Comparison of ENCODE assay signal across 5 fruit fly cellular contexts in genomic region chrX:13283940-13284547, dm6.
TF ChIP-seq lines count a peak whose summit lies in the region.

No protein-coding gene starts in this region.

- TF ChIP-seq CTCF in whole organism, embryonic (GFP tag; optimal IDR thresholded peaks at IDR 0.05; lab: Kevin White, UChicago): no peak

TF ChIP-seq in whole organism, adult, 20 proteins besides CTCF, POLR2A, EP300 and RAD21:
- TF ChIP-seq Hr96 (GFP tag; optimal IDR thresholded peaks at IDR 0.05; lab: Kevin White, UChicago): no peak
- peak; percentile 79 for TF ChIP-seq pad (GFP tag; optimal IDR thresholded peaks at IDR 0.05; lab: Kevin White, UChicago)
- no peak for TF ChIP-seq ovo (GFP tag; optimal IDR thresholded peaks at IDR 0.05; lab: Kevin White, UChicago)

TF ChIP-seq in whole organism, embryonic, 481 proteins besides CTCF, POLR2A, EP300 and RAD21 (continues in another document):
- TF ChIP-seq kah (GFP tag; optimal IDR thresholded peaks at IDR 0.05; lab: Kevin White, UChicago) (no peak), seq (GFP tag; IDR thresholded peaks at IDR 0.05; lab: Robert Waterston, UW) (no peak), CG2120 (GFP tag; optimal IDR thresholded peaks at IDR 0.05; lab: Kevin White, UChicago) (peak; percentile 32), CG12236 (GFP tag; optimal IDR thresholded peaks at IDR 0.05; lab: Kevin White, UChicago) (no peak), slbo (GFP tag; IDR thresholded peaks at IDR 0.05; lab: Robert Waterston, UW) (peak; percentile 27; the same call in 1 of the 2 replicates), CG3407 (GFP tag; optimal IDR thresholded peaks at IDR 0.05; lab: Kevin White, UChicago) (no peak), HmgZ (tag; optimal IDR thresholded peaks at IDR 0.05; lab: Kevin White, UChicago) (no peak), Scr (GFP tag; IDR thresholded peaks at IDR 0.05; lab: Robert Waterston, UW; ENCODE audit: partially characterized antibody) (no peak), CG30403 (GFP tag; optimal IDR thresholded peaks at IDR 0.05; lab: Kevin White, UChicago) (peak; percentile 14), sd (tag; optimal IDR thresholded peaks at IDR 0.05; lab: Kevin White, UChicago) (peak; percentile 35), CG11560 (tag; IDR thresholded peaks at IDR 0.05; lab: Robert Waterston, UW) (no peak), CG12659 (GFP tag; optimal IDR thresholded peaks at IDR 0.05; lab: Kevin White, UChicago) (no peak), CG17829 (tag; optimal IDR thresholded peaks at IDR 0.05; lab: Kevin White, UChicago) (no peak), ewg (GFP tag; optimal IDR thresholded peaks at IDR 0.05; lab: Kevin White, UChicago) (no peak), repo (GFP tag; optimal IDR thresholded peaks at IDR 0.05; lab: Kevin White, UChicago) (no peak), CG12104 (GFP tag; optimal IDR thresholded peaks at IDR 0.05; lab: Kevin White, UChicago) (no peak), CG15601 (tag; optimal IDR thresholded peaks at IDR 0.05; lab: Kevin White, UChicago) (no peak), btn (GFP tag; optimal IDR thresholded peaks at IDR 0.05; lab: Kevin White, UChicago) (no peak), CG11696 (GFP tag; IDR thresholded peaks at IDR 0.05; lab: Robert Waterston, UW) (no peak), CG11456 (GFP tag; IDR thresholded peaks at IDR 0.05; lab: Robert Waterston, UW) (no peak), row (GFP tag; IDR thresholded peaks at IDR 0.05; lab: Robert Waterston, UW) (peak; percentile 35; the same call in 1 of the 3 replicates), corto (GFP tag; optimal IDR thresholded peaks at IDR 0.05; lab: Kevin White, UChicago) (peak; percentile 27), gcm2 (GFP tag; optimal IDR thresholded peaks at IDR 0.05; lab: Kevin White, UChicago) (no peak)

TF ChIP-seq in whole organism, prepupa, 60 proteins besides CTCF, POLR2A, EP300 and RAD21 (continues in another document):
- peak; percentile 42 for TF ChIP-seq pdm3 (GFP tag; optimal IDR thresholded peaks at IDR 0.05; lab: Kevin White, UChicago)
- no peak for TF ChIP-seq CG10669 (GFP tag; optimal IDR thresholded peaks at IDR 0.05; lab: Kevin White, UChicago)
- no peak for TF ChIP-seq Hr4 (GFP tag; optimal IDR thresholded peaks at IDR 0.05; lab: Kevin White, UChicago)
- no peak for TF ChIP-seq CG8119 (GFP tag; IDR thresholded peaks at IDR 0.05; lab: Robert Waterston, UW)
- TF ChIP-seq CG8632 (GFP tag; optimal IDR thresholded peaks at IDR 0.05; lab: Kevin White, UChicago): no peak
- no peak for TF ChIP-seq spab (GFP tag; optimal IDR thresholded peaks at IDR 0.05; lab: Kevin White, UChicago)
- TF ChIP-seq Hr38 (GFP tag; optimal IDR thresholded peaks at IDR 0.05; lab: Kevin White, UChicago): no peak
- TF ChIP-seq Hr39 (GFP tag; optimal IDR thresholded peaks at IDR 0.05; lab: Kevin White, UChicago): peak; percentile 17
- TF ChIP-seq CG11902 (GFP tag; optimal IDR thresholded peaks at IDR 0.05; lab: Kevin White, UChicago): no peak
- TF ChIP-seq CG31627 (GFP tag; optimal IDR thresholded peaks at IDR 0.05; lab: Kevin White, UChicago): peak; percentile 15
- TF ChIP-seq net (GFP tag; optimal IDR thresholded peaks at IDR 0.05; lab: Kevin White, UChicago): no peak
- no peak for TF ChIP-seq CG1621 (tag; optimal IDR thresholded peaks at IDR 0.05; lab: Kevin White, UChicago)
- no peak for TF ChIP-seq CG4318 (GFP tag; optimal IDR thresholded peaks at IDR 0.05; lab: Kevin White, UChicago)
- TF ChIP-seq Eip78C (GFP tag; lab: Kevin White, UChicago): peak; percentile 70
- no peak for TF ChIP-seq Eip75B (GFP tag; optimal IDR thresholded peaks at IDR 0.05; lab: Kevin White, UChicago)
- TF ChIP-seq Sox102F (GFP tag; optimal IDR thresholded peaks at IDR 0.05; lab: Kevin White, UChicago): peak; percentile 20
- peak; percentile 31 for TF ChIP-seq svp (GFP tag; lab: Kevin White, UChicago)
- peak; percentile 2 for TF ChIP-seq fd59A (GFP tag; optimal IDR thresholded peaks at IDR 0.05; lab: Kevin White, UChicago)
- TF ChIP-seq Smox (GFP tag; optimal IDR thresholded peaks at IDR 0.05; lab: Kevin White, UChicago): peak; percentile 43
- TF ChIP-seq CG34406 (GFP tag; optimal IDR thresholded peaks at IDR 0.05; lab: Kevin White, UChicago): no peak
- peak; percentile 11 for TF ChIP-seq Sox14 (GFP tag; optimal IDR thresholded peaks at IDR 0.05; lab: Kevin White, UChicago)
- no peak for TF ChIP-seq CG3919 (GFP tag; optimal IDR thresholded peaks at IDR 0.05; lab: Kevin White, UChicago)
- no peak for TF ChIP-seq salr (GFP tag; optimal IDR thresholded peaks at IDR 0.05; lab: Kevin White, UChicago)
- no peak for TF ChIP-seq CG15336 (GFP tag; IDR thresholded peaks at IDR 0.05; lab: Robert Waterston, UW)

TF ChIP-seq in whole organism, pupa, 21 proteins besides CTCF, POLR2A, EP300 and RAD21:
- TF ChIP-seq CG17806 (tag; optimal IDR thresholded peaks at IDR 0.05; lab: Kevin White, UChicago): no peak
- no peak for TF ChIP-seq CG9948 (tag; optimal IDR thresholded peaks at IDR 0.05; lab: Kevin White, UChicago)
- no peak for TF ChIP-seq rn (GFP tag; IDR thresholded peaks at IDR 0.05; lab: Robert Waterston, UW)
- TF ChIP-seq CG15710 (tag; optimal IDR thresholded peaks at IDR 0.05; lab: Kevin White, UChicago): peak; percentile 38
- TF ChIP-seq D1 (tag; optimal IDR thresholded peaks at IDR 0.05; lab: Kevin White, UChicago): peak; percentile 3
- TF ChIP-seq EcR (GFP tag; optimal IDR thresholded peaks at IDR 0.05; lab: Kevin White, UChicago): peak; percentile 39

TF ChIP-seq in whole organism, wandering third instar larva, 38 proteins besides CTCF, POLR2A, EP300 and RAD21:
- TF ChIP-seq Myc (optimal IDR thresholded peaks at IDR 0.05; lab: Kevin White, UChicago): no peak
- no peak for TF ChIP-seq foxo (GFP tag; optimal IDR thresholded peaks at IDR 0.05; lab: Kevin White, UChicago)
- no peak for TF ChIP-seq GATAd (GFP tag; optimal IDR thresholded peaks at IDR 0.05; lab: Kevin White, UChicago)
- TF ChIP-seq jim (GFP tag; optimal IDR thresholded peaks at IDR 0.05; lab: Kevin White, UChicago): no peak
- TF ChIP-seq fru (GFP tag; optimal IDR thresholded peaks at IDR 0.05; lab: Kevin White, UChicago): no peak
- no peak for TF ChIP-seq Vsx2 (GFP tag; optimal IDR thresholded peaks at IDR 0.05; lab: Kevin White, UChicago; ENCODE audit: partially characterized antibody)
- no peak for TF ChIP-seq N (GFP tag; optimal IDR thresholded peaks at IDR 0.05; lab: Kevin White, UChicago)
- no peak for TF ChIP-seq rgr (GFP tag; optimal IDR thresholded peaks at IDR 0.05; lab: Kevin White, UChicago)
- TF ChIP-seq CG9705 (GFP tag; optimal IDR thresholded peaks at IDR 0.05; lab: Kevin White, UChicago): no peak
- TF ChIP-seq psq (GFP tag; optimal IDR thresholded peaks at IDR 0.05; lab: Kevin White, UChicago): peak; percentile 97
- no peak for TF ChIP-seq ey (GFP tag; optimal IDR thresholded peaks at IDR 0.05; lab: Kevin White, UChicago)
- peak; percentile 37 for TF ChIP-seq woc (GFP tag; optimal IDR thresholded peaks at IDR 0.05; lab: Kevin White, UChicago)
- no peak for TF ChIP-seq Rel (GFP tag; optimal IDR thresholded peaks at IDR 0.05; lab: Kevin White, UChicago)
- TF ChIP-seq Rel (tag; optimal IDR thresholded peaks at IDR 0.05; lab: Kevin White, UChicago): no peak
- no peak for TF ChIP-seq sage (GFP tag; optimal IDR thresholded peaks at IDR 0.05; lab: Kevin White, UChicago)
- TF ChIP-seq sv (GFP tag; optimal IDR thresholded peaks at IDR 0.05; lab: Kevin White, UChicago): no peak
- peak; percentile 11 for TF ChIP-seq br (GFP tag; optimal IDR thresholded peaks at IDR 0.05; lab: Kevin White, UChicago)
- no peak for TF ChIP-seq dmrt93B (GFP tag; optimal IDR thresholded peaks at IDR 0.05; lab: Kevin White, UChicago)
- TF ChIP-seq pan (optimal IDR thresholded peaks at IDR 0.05; lab: Kevin White, UChicago): no peak
TF ChIP-seq in whole organism, wandering third instar larva: peak in this region for 3.
